Worm (Caenorhabditis elegans): ENCODE results near the gene hpo-9.

DNA sequence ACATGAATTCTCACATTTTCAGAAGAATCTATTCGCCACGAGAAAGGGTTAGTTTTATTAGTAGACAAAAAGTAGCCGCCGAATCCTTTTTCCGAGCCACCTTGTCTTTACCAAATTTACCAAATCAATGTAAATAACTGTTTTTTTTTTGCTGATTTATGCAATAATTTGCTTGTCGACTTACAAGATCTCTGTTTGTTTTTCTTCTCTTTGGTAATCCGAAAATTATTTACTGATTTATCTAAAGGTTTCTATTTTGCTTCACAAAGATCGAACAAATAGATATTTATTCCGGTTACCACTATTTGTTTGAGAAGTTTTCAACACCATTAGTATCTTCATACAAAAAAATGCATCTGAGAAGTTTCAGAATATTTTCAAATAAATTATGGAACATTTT lies 29.1 kb upstream of the hpo-9 start, which contains the start of gene C13A2.7:
- no peak for TF ChIP-seq ztf-29 (GFP tag; IDR thresholded peaks at IDR 0.05)
- no peak for TF ChIP-seq med-1 (GFP tag; optimal IDR thresholded peaks at IDR 0.05; ENCODE audit: insufficient read depth)
- no peak for TF ChIP-seq cog-1 (tag; optimal IDR thresholded peaks at IDR 0.05)
- TF ChIP-seq tab-1 (GFP tag; IDR thresholded peaks at IDR 0.05), result no peak
- TF ChIP-seq ref-1 (GFP tag; conservative IDR thresholded peaks at IDR 0.05), result no peak

Data from whole organism, midembryonic.